Fruit fly (Drosophila melanogaster) whole organism: ENCODE measurements around the gene CRAT.
A peak's percentile ranks its signal among the peaks of the same experiment; 100 is the strongest.

Experiments
- CG8478 ChIP-seq: fragments of >200 bp; optimal IDR thresholded peaks from 2 replicates; lab custom pipeline; 2018; ENCODE audit warnings: inconsistent platforms
- Dll ChIP-seq: fragments of >200 bp; optimal IDR thresholded peaks from 2 replicates; lab custom pipeline; 2017
- EcR ChIP-seq, 2 experiments: fragments of >200 bp; optimal IDR thresholded peaks; 2 replicates each; lab custom pipeline; 2017; ENCODE audit warnings: missing biosample characterization in 2 of 2, missing genetic modification characterization in 2 of 2, missing genetic modification reagents in 2 of 2
- pan ChIP-seq: fragments of >200 bp; optimal IDR thresholded peaks from 2 replicates; lab custom pipeline; 2017
- psq ChIP-seq: fragments of >200 bp; optimal IDR thresholded peaks from 2 replicates; lab custom pipeline; 2017
- usp ChIP-seq: fragments of >200 bp; optimal IDR thresholded peaks from 2 replicates; lab custom pipeline; 2017; ENCODE audit warnings: missing biosample characterization, missing genetic modification characterization, mixed read lengths

Gene CRAT

DNA sequence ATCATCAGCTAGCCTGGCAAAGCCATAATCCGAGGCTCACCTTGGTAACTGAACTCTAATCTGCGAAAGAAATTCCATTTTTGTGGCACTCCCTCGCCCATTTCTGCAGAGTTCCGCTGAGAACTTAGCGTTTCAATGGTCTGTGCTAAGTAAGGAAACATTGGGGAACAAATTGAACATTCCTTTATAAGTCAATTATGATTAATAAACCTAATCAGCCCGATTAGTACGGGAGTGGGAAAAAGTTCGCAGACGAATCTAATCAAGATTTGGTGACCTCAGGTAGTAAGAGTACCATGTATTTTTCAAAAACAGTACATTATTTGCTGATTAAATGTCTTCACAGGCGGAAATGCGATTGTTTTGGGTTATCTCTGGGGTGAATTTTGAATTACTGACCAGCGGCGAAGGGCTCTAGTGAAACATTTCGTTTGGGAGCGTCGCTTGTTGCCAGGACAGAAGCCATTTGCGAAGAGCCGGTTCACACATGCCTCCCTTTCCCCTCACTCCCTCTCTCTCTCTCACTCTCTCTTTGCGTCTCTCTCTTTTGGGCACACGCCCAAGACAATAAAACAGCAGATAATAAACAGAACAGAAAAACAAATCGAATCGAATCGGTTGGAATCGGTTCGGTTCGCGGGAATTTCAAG lies 26.8 kb upstream of the CRAT start:
- no peak for TF ChIP-seq Dll (lab: Kevin White, UChicago)
- no peak for TF ChIP-seq psq
- TF ChIP-seq usp (GFP tag; lab: Kevin White, UChicago), result no peak
- no peak for TF ChIP-seq EcR (GFP tag; optimal IDR thresholded peaks at IDR 0.05; lab: Kevin White, UChicago)
- TF ChIP-seq pan (lab: Kevin White, UChicago), result no peak
- no peak for TF ChIP-seq CG8478 (lab: Kevin White, UChicago)

DNA sequence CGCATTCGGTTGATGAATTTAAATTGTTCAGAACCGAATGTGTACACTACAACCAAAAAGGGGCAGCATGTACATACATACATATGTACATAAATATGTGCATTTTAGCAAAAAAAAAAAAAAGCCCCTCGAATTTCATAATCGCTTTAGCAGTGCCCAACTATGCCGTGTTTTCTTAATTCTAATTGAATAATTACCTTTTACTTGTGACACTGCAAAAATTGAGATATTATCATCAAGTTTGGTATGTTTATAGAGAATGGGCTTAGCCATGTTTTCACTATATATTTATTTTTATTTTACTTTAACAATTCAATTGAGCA lies 25.6 kb upstream of the CRAT start:
- TF ChIP-seq psq (no peak), EcR (GFP tag; optimal IDR thresholded peaks at IDR 0.05; lab: Kevin White, UChicago) (no peak)

DNA sequence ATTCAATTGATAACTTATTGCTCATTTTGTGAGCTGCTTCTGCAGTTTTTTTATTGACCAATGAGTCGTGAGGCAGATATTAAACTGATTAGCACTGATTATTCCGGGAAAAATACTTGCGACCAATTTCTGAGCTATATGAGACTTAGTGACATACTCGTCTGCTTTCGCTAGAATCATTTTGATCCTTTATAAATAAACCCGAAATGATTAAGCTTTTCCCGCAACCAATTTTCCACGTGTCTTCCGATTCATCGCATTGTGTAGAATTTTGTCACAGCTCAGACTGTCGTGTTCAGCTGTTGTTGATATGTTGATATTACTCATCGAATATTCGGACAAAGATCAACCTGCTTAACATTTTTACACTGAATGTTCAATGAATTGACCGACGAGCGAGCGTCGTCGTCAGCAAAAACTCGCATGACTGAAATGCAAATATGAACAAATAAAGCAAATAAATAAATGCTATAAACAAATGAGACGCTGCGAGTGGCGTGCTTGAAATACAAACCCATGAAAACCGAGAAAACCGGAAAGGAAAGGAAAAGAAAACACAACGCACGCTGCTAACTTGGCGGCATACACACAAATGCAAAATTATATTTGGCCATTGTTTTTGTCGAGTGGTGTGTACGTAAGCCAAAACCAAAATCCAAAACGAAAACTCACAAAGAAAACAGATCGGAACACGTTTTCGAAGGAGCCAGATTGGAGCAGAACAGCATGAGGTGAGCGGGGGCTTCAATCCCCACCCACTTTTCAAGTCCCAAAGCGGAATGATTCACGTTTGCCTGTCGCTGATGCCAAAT lies 25.1 kb upstream of the CRAT start:
- TF ChIP-seq EcR (GFP tag; optimal IDR thresholded peaks at IDR 0.05; lab: Kevin White, UChicago), result no peak
- no peak for TF ChIP-seq pan (lab: Kevin White, UChicago)
- TF ChIP-seq psq, result no peak
- TF ChIP-seq CG8478 (lab: Kevin White, UChicago), result no peak
- no peak for TF ChIP-seq usp (GFP tag; lab: Kevin White, UChicago)
- TF ChIP-seq Dll (lab: Kevin White, UChicago), result no peak

DNA sequence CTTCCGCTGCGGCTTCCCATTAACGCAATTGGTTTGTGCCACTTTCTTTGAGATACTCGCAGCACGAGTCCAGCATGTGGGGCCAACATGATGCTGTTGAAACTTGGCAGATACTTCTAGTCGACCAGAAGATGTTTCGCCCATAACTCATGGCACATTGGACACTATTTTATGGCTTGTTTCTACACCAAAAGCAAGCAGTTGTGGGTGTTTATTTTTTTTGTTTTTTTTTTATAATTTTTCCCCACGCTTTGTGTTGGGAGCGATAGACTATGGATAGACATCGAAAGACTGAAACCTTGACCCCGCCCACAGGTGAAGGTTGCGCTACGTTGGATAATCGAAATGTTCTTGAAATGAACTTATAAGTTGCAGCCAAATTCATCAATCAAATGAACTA lies 23.9 kb upstream of the CRAT start:
- TF ChIP-seq Dll (lab: Kevin White, UChicago) (no peak), psq (no peak), EcR (GFP tag; optimal IDR thresholded peaks at IDR 0.05; lab: Kevin White, UChicago) (no peak), CG8478 (lab: Kevin White, UChicago) (no peak), pan (lab: Kevin White, UChicago) (no peak), usp (GFP tag; lab: Kevin White, UChicago) (no peak)

DNA sequence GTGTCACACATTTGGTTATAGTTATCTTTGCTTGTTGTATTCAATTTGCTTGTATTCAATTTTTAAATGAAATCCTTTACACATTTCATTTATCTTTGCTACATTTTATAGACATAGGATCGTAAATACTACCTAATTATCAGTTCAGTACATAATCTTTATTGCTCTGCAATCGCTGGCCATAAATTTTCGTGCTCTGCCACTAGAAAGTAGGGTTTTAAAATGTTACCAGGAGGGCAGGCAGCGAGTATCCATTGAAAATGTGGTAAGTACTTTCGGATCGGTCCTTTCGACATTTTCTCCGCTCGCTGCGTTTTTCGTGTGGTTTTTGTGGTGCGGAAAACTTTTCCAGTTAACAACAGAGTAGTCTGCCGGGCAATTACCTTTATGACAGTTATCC lies 23.4 kb upstream of the CRAT start:
- TF ChIP-seq EcR (GFP tag; optimal IDR thresholded peaks at IDR 0.05; lab: Kevin White, UChicago) (no peak), CG8478 (lab: Kevin White, UChicago) (no peak), usp (GFP tag; lab: Kevin White, UChicago) (no peak), pan (lab: Kevin White, UChicago) (no peak), psq (no peak)

DNA sequence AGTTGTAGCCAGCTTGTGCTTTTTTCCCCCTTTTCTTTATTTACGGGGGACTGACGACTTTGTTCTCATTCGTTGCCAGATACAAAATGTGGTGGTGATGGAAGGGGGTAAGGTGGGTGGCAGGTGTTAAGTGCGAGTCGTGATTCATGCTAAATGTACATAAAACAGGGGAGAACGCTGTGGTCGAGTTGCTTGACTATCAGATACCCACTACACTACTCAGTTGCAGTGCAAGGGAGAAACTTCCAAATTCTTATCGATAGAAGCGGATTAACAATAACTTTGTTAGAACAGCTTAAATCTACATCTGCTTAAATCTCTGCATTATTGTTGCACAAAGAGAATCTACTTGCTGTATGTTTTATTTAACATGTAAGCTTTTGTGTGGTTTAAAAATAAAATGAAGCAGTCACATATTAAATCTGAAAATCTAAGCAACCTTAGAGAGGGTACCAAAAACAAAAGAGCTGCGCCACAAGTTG lies 21.8 kb upstream of the CRAT start:
- TF ChIP-seq CG8478 (lab: Kevin White, UChicago) (no peak), Dll (lab: Kevin White, UChicago) (no peak), psq (no peak), usp (GFP tag; lab: Kevin White, UChicago) (no peak), pan (lab: Kevin White, UChicago) (no peak), EcR (GFP tag; optimal IDR thresholded peaks at IDR 0.05; lab: Kevin White, UChicago) (no peak)

DNA sequence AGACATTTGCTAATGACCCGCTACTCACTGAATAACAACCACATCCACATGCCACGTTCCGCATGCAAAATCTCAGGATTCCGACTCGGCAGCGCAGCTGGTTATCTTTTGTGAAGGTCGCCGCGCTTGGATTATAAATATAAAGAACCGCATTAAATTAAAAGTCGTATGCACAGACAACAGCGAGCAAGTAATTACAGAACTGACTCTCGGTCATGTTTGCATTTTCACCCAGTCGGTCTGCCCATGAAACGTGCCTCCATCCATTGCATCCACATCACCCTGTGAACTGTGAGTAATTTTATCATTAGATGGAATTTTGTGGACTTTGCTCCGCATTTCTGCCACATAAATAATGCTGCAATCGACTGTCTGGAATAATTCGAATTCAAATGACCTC lies 20.8 kb upstream of the CRAT start:
- TF ChIP-seq usp (GFP tag; lab: Kevin White, UChicago) (no peak), Dll (lab: Kevin White, UChicago) (no peak), pan (lab: Kevin White, UChicago) (no peak)

DNA sequence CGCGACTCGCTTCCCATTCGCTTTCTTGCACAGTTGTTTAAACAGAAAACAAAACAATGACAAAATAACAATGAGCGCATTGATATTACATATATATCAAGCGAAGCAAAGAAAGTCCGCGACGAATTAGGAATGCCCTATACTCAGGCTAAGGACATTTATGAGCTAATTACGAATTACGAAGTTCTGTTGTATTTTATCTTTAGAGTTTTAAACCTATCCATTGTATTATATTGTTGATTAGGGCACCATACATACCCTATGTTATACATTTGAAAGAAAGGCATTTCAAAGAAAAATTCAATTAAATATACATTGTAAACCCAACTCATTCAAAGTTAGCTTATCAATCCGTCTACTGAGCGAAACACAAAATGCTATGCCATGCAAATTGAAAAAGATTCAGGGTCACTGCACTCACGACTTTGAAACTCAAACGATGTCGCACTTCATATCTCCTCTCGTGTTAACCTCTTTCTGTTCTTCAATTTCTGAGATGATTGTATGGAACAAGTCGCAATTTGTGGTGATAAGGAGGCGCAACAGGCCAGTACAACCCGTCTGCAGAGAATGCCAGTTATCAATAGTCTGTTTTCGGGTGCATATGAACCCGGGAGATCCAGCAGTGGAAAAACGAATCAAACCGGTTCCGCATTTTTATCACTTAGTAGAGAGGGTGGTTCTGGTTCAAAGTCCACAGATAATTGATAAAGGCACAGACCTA lies 19.9 kb upstream of the CRAT start:
- TF ChIP-seq EcR (GFP tag; optimal IDR thresholded peaks at IDR 0.05; lab: Kevin White, UChicago) (peak in 1 of 2 experiments; percentile 41), psq (no peak), usp (GFP tag; lab: Kevin White, UChicago) (no peak)

DNA sequence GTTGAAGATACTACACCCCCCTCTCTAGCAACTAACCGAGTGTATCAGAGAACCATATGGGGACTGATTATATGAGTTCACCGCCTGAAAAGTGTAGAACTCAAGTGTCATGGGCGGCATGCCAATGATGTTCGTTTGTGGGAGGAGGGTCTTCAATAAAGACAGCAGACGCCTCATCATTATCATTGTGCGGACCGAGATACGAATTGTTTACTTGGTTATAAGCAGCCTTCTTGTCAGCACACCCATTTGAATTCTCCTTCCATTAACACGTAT lies 18.3 kb upstream of the CRAT start:
- TF ChIP-seq psq (no peak), Dll (lab: Kevin White, UChicago) (no peak), usp (GFP tag; lab: Kevin White, UChicago) (no peak), CG8478 (lab: Kevin White, UChicago) (no peak), pan (lab: Kevin White, UChicago) (no peak), EcR (GFP tag; optimal IDR thresholded peaks at IDR 0.05; lab: Kevin White, UChicago) (no peak)

DNA sequence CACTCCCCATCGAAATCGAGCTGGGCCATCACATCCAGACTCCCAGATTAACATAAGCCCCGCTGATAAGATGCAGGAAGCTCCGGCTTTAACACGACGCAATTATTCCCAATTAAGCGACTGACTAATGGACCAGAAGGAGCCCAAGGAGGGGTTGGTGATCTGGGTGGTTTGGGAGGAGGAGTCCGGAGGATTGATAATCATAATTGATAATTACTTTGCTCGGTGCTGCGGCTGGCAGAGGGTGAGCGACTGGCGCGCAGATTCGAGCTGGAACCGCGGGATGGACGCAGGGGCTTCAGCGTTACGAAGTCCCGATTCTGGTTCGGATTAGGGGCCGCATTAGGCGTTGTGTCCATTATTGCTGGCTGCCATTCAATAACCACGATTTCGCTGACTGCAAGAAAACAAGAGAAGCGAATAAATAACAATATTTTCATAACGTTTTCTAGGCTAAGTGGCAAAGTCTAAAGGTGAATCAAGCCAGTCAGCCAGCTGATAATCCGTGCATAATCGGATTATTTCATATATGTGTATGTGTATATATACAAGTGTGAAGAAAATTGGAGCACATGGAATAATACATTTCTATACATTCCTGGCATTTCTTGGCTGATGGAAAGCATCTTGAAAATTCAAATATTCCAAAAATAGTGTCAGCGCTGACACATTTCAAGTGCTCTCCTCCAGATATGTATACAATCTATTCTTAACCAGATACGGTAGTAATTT lies 17.8 kb upstream of the CRAT start:
- TF ChIP-seq pan (lab: Kevin White, UChicago) (no peak), Dll (lab: Kevin White, UChicago) (no peak), usp (GFP tag; lab: Kevin White, UChicago) (no peak), EcR (GFP tag; optimal IDR thresholded peaks at IDR 0.05; lab: Kevin White, UChicago) (no peak), CG8478 (lab: Kevin White, UChicago) (no peak), psq (no peak)

DNA sequence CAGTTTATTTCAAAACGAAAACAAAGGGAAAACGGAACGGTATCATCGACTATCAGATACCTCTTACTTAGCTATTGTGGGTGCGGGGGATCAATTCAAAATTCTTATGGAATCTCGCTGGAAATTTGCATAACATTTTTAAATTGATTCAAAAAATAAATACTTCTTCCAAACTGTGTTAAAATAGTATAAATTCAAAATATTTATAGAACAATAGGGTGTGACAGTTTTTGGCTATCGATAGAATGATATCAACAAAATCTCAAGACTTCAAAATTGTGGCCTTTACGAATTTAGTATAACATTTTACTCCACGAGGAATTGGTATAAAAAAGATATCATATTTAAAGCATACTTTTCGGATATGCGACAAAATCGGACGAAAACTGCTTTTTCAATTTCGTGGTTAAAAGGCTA lies 12.6 kb upstream of the CRAT start:
- TF ChIP-seq Dll (lab: Kevin White, UChicago), result no peak
- no peak for TF ChIP-seq usp (GFP tag; lab: Kevin White, UChicago)
- no peak for TF ChIP-seq pan (lab: Kevin White, UChicago)
- no peak for TF ChIP-seq psq
- no peak for TF ChIP-seq EcR (GFP tag; optimal IDR thresholded peaks at IDR 0.05; lab: Kevin White, UChicago)
- no peak for TF ChIP-seq CG8478 (lab: Kevin White, UChicago)
